Worm (Caenorhabditis elegans) whole organism, L3 larva: Measurements from ENCODE around the gene srh-185.

ENCODE experiments used
- ZK546.5 ChIP-seq: sonication (generic microtip); optimal IDR thresholded peaks from 2 replicates; lab custom pipeline; 2017; ENCODE audit warnings: missing biosample characterization, missing genetic modification characterization
- aly-2 ChIP-seq: fragments of 150-350 bp; optimal IDR thresholded peaks from 2 replicates; lab custom pipeline; 2014; ENCODE audit warnings: missing biosample characterization, missing genetic modification characterization
- ceh-82 ChIP-seq: fragments of 150-350 bp; optimal IDR thresholded peaks from 2 replicates; lab custom pipeline; 2014; ENCODE audit warnings: missing biosample characterization, missing genetic modification characterization
- daf-12 ChIP-seq: fragments of 150-350 bp; optimal IDR thresholded peaks from 2 replicates; lab custom pipeline; 2014; ENCODE audit warnings: missing biosample characterization, missing genetic modification reagents, missing genetic modification characterization
- fos-1 ChIP-seq: fragments of 150-350 bp; optimal IDR thresholded peaks from 2 replicates; lab custom pipeline; 2014; ENCODE audit warnings: missing biosample characterization, missing genetic modification characterization
- nhr-237 ChIP-seq: fragments of 150-350 bp; optimal IDR thresholded peaks from 2 replicates; lab custom pipeline; 2014; ENCODE audit warnings: missing biosample characterization, missing genetic modification characterization
- ztf-4 ChIP-seq: fragments of 150-350 bp; optimal IDR thresholded peaks from 2 replicates; lab custom pipeline; 2014; ENCODE audit warnings: missing biosample characterization, missing genetic modification characterization

- TF ChIP-seq ztf-4 (tag; lab: Kevin White, UChicago) (no peak), fos-1 (tag; lab: Kevin White, UChicago) (no peak), aly-2 (tag; lab: Kevin White, UChicago) (no peak), ceh-82 (tag; lab: Kevin White, UChicago) (no peak), ZK546.5 (tag; lab: Kevin White, UChicago) (no peak), nhr-237 (tag; lab: Kevin White, UChicago) (no peak), daf-12 (no peak)
Observed at ce11 chrV:3038058-3038457, 28.0 kb upstream of the srh-185 start.
